In the genomic region with DNA sequence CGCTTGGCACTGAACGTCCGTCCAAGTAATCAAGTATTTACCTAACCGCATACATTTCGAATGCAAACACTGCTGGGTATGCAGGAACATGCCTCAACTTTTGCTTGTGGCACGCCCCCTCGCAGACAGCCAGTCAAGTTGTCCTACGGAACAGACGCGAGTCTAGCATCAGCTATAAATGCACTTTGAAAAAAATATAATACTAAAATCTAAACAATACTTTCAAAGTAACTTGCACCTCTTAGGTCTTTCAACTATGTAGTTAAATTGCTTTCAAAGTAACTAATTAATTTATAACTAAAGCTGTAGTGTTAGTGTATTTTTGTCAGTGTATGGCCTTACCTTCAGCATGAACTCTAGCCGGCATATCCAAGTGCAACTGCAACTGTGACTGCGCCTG, we compare ENCODE assay signal across 1 fruit fly cellular context.
TF ChIP-seq lines count a peak whose summit lies in the region.

No protein-coding gene starts in this region.

TF ChIP-seq in whole organism, prepupa, 60 proteins besides CTCF, POLR2A, EP300 and RAD21 (continued from another document):
- TF ChIP-seq Eip75B (GFP tag; optimal IDR thresholded peaks at IDR 0.05; lab: Kevin White, UChicago), result peak; percentile 81
- TF ChIP-seq pdm3 (GFP tag; optimal IDR thresholded peaks at IDR 0.05; lab: Kevin White, UChicago), result peak; percentile 58
- TF ChIP-seq Blimp-1 (GFP tag; optimal IDR thresholded peaks at IDR 0.05; lab: Kevin White, UChicago), result no peak
- peak; percentile 88 for TF ChIP-seq CG10669 (GFP tag; optimal IDR thresholded peaks at IDR 0.05; lab: Kevin White, UChicago)
- TF ChIP-seq CG34406 (GFP tag; optimal IDR thresholded peaks at IDR 0.05; lab: Kevin White, UChicago), result peak; percentile 29
- peak; percentile 61 for TF ChIP-seq Hr4 (GFP tag; optimal IDR thresholded peaks at IDR 0.05; lab: Kevin White, UChicago)
